Worm (Caenorhabditis elegans) whole organism, early embryonic: ENCODE results near the gene col-104.

ENCODE experiments used
- B0310.2 ChIP-seq: sonication (generic microtip); optimal IDR thresholded peaks from 2 replicates; lab custom pipeline; 2016; ENCODE audit warnings: mild to moderate bottlenecking, missing genetic modification characterization, missing compliant biosample characterization
- F13C5.2 ChIP-seq: sonication (generic microtip); optimal IDR thresholded peaks from 2 replicates; lab custom pipeline; 2017; ENCODE audit warnings: mild to moderate bottlenecking, missing genetic modification characterization, inconsistent platforms, missing compliant biosample characterization
- ama-1 ChIP-seq: fragments of 150-350 bp; optimal IDR thresholded peaks from 2 replicates; lab custom pipeline; 2014
- ceh-36 ChIP-seq: sonication (generic microtip); optimal IDR thresholded peaks from 2 replicates; lab custom pipeline; 2016; ENCODE audit warnings: missing genetic modification characterization, inconsistent platforms, missing compliant biosample characterization
- ets-7 ChIP-seq: sonication (generic microtip); optimal IDR thresholded peaks from 2 replicates; lab custom pipeline; 2016; ENCODE audit warnings: missing genotype, missing genetic modification characterization, missing compliant biosample characterization
- hmbx-1 ChIP-seq: sonication (generic microtip); optimal IDR thresholded peaks from 2 replicates; lab custom pipeline; 2016; ENCODE audit warnings: mild to moderate bottlenecking, missing genetic modification characterization, missing compliant biosample characterization
- hmg-4 ChIP-seq: fragments of 200-800 bp; sonication (Bioruptor generic); optimal IDR thresholded peaks from 2 replicates; lab custom pipeline; 2018; ENCODE audit warnings: mild to moderate bottlenecking, missing genetic modification characterization, missing compliant biosample characterization
- tbx-11 ChIP-seq: fragments of 200-800 bp; sonication (Bioruptor generic); IDR thresholded peaks from 2 replicates; pipeline ENCODE4 v1.3.6; 2022; ENCODE audit warnings: missing genetic modification characterization, missing compliant biosample characterization
- tra-4 ChIP-seq: sonication (generic microtip); optimal IDR thresholded peaks from 2 replicates; lab custom pipeline; 2017; ENCODE audit warnings: missing genetic modification characterization, missing compliant biosample characterization

- no peak for TF ChIP-seq hmg-4 (GFP tag; lab: Kevin White, UChicago)
- TF ChIP-seq ama-1 (lab: Kevin White, UChicago), result no peak
- TF ChIP-seq tbx-11 (GFP tag; lab: Robert Waterston, UW), result no peak
- no peak for TF ChIP-seq F13C5.2
- no peak for TF ChIP-seq hmbx-1 (tag; lab: Kevin White, UChicago)
- no peak for TF ChIP-seq ets-7 (tag; lab: Kevin White, UChicago)
- no peak for TF ChIP-seq B0310.2 (tag; lab: Kevin White, UChicago)
- TF ChIP-seq ceh-36 (tag; lab: Kevin White, UChicago), result no peak
- no peak for TF ChIP-seq tra-4 (tag; lab: Kevin White, UChicago)
Observed at ce11 chrIV:1375289-1375688, 20.2 kb upstream of the col-104 start.
